Fruit fly (Drosophila melanogaster): ENCODE results near the gene subdued.
A peak's percentile ranks its signal among the peaks of the same experiment; 100 is the strongest.

Gene subdued

dm6 chr3R:19627792-19628522 is 14.6 kb downstream of the subdued start (continued):
- no peak for TF ChIP-seq mam (GFP tag; optimal IDR thresholded peaks at IDR 0.05)
- TF ChIP-seq zfh1 (GFP tag; IDR thresholded peaks at IDR 0.05), result 0 out of 3 replicates have a peak, but pooled peaks have one; percentile 4
- no peak for TF ChIP-seq cg (GFP tag; optimal IDR thresholded peaks at IDR 0.05)
- TF ChIP-seq gro (GFP tag; optimal IDR thresholded peaks at IDR 0.05), result no peak
- peak; percentile 61 for TF ChIP-seq ind (GFP tag; optimal IDR thresholded peaks at IDR 0.05)
- TF ChIP-seq CG13894 (tag; optimal IDR thresholded peaks at IDR 0.05), result peak; percentile 12
- TF ChIP-seq CG6254 (GFP tag; optimal IDR thresholded peaks at IDR 0.05), result peak; percentile 64
- TF ChIP-seq pita (GFP tag; optimal IDR thresholded peaks at IDR 0.05), result no peak
- no peak for TF ChIP-seq ara (GFP tag; IDR thresholded peaks at IDR 0.05)
- TF ChIP-seq Dbx (GFP tag; IDR thresholded peaks at IDR 0.05), result 0 out of 3 replicates have a peak, but pooled peaks have one; percentile 57
- TF ChIP-seq stc (GFP tag; IDR thresholded peaks at IDR 0.05), result 0 out of 2 replicates have a peak, but pooled peaks have one; percentile 15
- peak; percentile 20 for TF ChIP-seq CG12391 (tag; optimal IDR thresholded peaks at IDR 0.05)
- TF ChIP-seq CG12104 (GFP tag; optimal IDR thresholded peaks at IDR 0.05), result peak; percentile 5
- peak; percentile 71 for TF ChIP-seq CG8924 (tag; optimal IDR thresholded peaks at IDR 0.05)
- TF ChIP-seq jing (GFP tag; optimal IDR thresholded peaks at IDR 0.05), result no peak
- TF ChIP-seq CG30403 (GFP tag; optimal IDR thresholded peaks at IDR 0.05), result peak; percentile 30
- TF ChIP-seq Sox100B (GFP tag; optimal IDR thresholded peaks at IDR 0.05), result peak; percentile 73
- no peak for TF ChIP-seq tup (GFP tag; optimal IDR thresholded peaks at IDR 0.05)
- TF ChIP-seq org-1 (GFP tag; optimal IDR thresholded peaks at IDR 0.05), result peak; percentile 14
- peak; percentile 18 for TF ChIP-seq Hmr (GFP tag; optimal IDR thresholded peaks at IDR 0.05)
- TF ChIP-seq CG10959 (GFP tag; IDR thresholded peaks at IDR 0.05), result no peak
- TF ChIP-seq CG34224 (GFP tag; IDR thresholded peaks at IDR 0.05; ENCODE audit: partially characterized antibody), result no peak
- no peak for TF ChIP-seq Atf-2 (GFP tag; optimal IDR thresholded peaks at IDR 0.05)
- TF ChIP-seq HmgZ (tag; optimal IDR thresholded peaks at IDR 0.05), result no peak
- peak; percentile 50 for TF ChIP-seq tap (tag; optimal IDR thresholded peaks at IDR 0.05)
- TF ChIP-seq sd (tag; optimal IDR thresholded peaks at IDR 0.05), result no peak
- TF ChIP-seq D19A (tag; optimal IDR thresholded peaks at IDR 0.05), result peak; percentile 56
- no peak for TF ChIP-seq stwl (tag; optimal IDR thresholded peaks at IDR 0.05)
- TF ChIP-seq CG4424 (GFP tag; optimal IDR thresholded peaks at IDR 0.05), result peak; percentile 36
- TF ChIP-seq emc (GFP tag; optimal IDR thresholded peaks at IDR 0.05), result no peak
- TF ChIP-seq Bteb2 (GFP tag; optimal IDR thresholded peaks at IDR 0.05), result no peak
- no peak for TF ChIP-seq Hey (tag; optimal IDR thresholded peaks at IDR 0.05)
- TF ChIP-seq CG10543 (GFP tag; optimal IDR thresholded peaks at IDR 0.05), result no peak
- TF ChIP-seq chn (GFP tag; optimal IDR thresholded peaks at IDR 0.05), result no peak
- TF ChIP-seq Trl (optimal IDR thresholded peaks at IDR 0.05), result peak; percentile 11 to 39
- no peak for TF ChIP-seq Trl (GFP tag; optimal IDR thresholded peaks at IDR 0.05)
- TF ChIP-seq chif (GFP tag; optimal IDR thresholded peaks at IDR 0.05), result no peak
- peak; percentile 16 for TF ChIP-seq CG13424 (tag; optimal IDR thresholded peaks at IDR 0.05)
- TF ChIP-seq tgo (GFP tag; IDR thresholded peaks at IDR 0.05), result peak; percentile 40; the same call in 2 of the 3 replicates
- no peak for TF ChIP-seq pho (GFP tag; optimal IDR thresholded peaks at IDR 0.05)
- no peak for TF ChIP-seq B-H2 (GFP tag; optimal IDR thresholded peaks at IDR 0.05)
- TF ChIP-seq dati (GFP tag; IDR thresholded peaks at IDR 0.05), result no peak
- TF ChIP-seq ap (GFP tag; IDR thresholded peaks at IDR 0.05), result no peak
- TF ChIP-seq CG7271 (tag; optimal IDR thresholded peaks at IDR 0.05), result no peak
- peak; percentile 20 for TF ChIP-seq scrt (GFP tag; optimal IDR thresholded peaks at IDR 0.05)
- TF ChIP-seq nerfin-2 (GFP tag; IDR thresholded peaks at IDR 0.05; ENCODE audit: partially characterized antibody), result no peak
- TF ChIP-seq CG7745 (tag; optimal IDR thresholded peaks at IDR 0.05), result no peak
- 0 out of 2 replicates have a peak, but pooled peaks have one; percentile 8 for TF ChIP-seq gsb (GFP tag; IDR thresholded peaks at IDR 0.05)
- no peak for TF ChIP-seq CG33557 (GFP tag; optimal IDR thresholded peaks at IDR 0.05)
- no peak for TF ChIP-seq fru (optimal IDR thresholded peaks at IDR 0.05)

Data from whole organism, embryonic.